Worm (Caenorhabditis elegans) whole organism, L4 larva: ENCODE results near the gene F13A7.7.

Source experiments
- F10B5.3 ChIP-seq: sonication (generic microtip); optimal IDR thresholded peaks from 2 replicates; lab custom pipeline; 2016; ENCODE audit warnings: mild to moderate bottlenecking, missing genetic modification characterization, missing compliant biosample characterization
- F37D6.2 ChIP-seq: sonication (generic microtip); optimal IDR thresholded peaks from 2 replicates; lab custom pipeline; 2016; ENCODE audit warnings: mild to moderate bottlenecking, missing genetic modification characterization, missing compliant biosample characterization
- F44E2.7 ChIP-seq: fragments of 200-800 bp; sonication (Bioruptor generic); IDR thresholded peaks from 2 replicates; pipeline ENCODE4 v2.1.2; 2022; ENCODE audit warnings: missing genetic modification characterization, missing compliant biosample characterization
- F49E8.2 ChIP-seq: sonication (generic microtip); optimal IDR thresholded peaks from 2 replicates; lab custom pipeline; 2016; ENCODE audit warnings: missing compliant biosample characterization, mild to moderate bottlenecking, missing genetic modification characterization, borderline replicate concordance
- R02D3.7 ChIP-seq: fragments of 150-350 bp; sonication (generic microtip); optimal IDR thresholded peaks from 3 replicates; lab custom pipeline; 2014; ENCODE audit warnings: missing biosample characterization, missing genetic modification characterization
- T26A8.4 ChIP-seq: fragments of 200-800 bp; sonication (Bioruptor generic); IDR thresholded peaks from 2 replicates; pipeline ENCODE4 v1.3.6; 2022; ENCODE audit warnings: missing genetic modification characterization, missing compliant biosample characterization
- Y48G9A.11 ChIP-seq: fragments of 200-800 bp; sonication (Bioruptor generic); IDR thresholded peaks from 2 replicates; pipeline ENCODE4 v1.3.6; 2022; ENCODE audit warnings: missing genetic modification reagents, missing genetic modification characterization, missing compliant biosample characterization
- Y75B8A.6 ChIP-seq: fragments of 200-800 bp; sonication (Bioruptor generic); IDR thresholded peaks from 2 replicates; pipeline ENCODE4 v1.3.6; 2022; ENCODE audit warnings: missing genetic modification reagents, missing genetic modification characterization, missing compliant biosample characterization
- ZK546.5 ChIP-seq, 2 experiments: sonication (generic microtip); optimal IDR thresholded peaks; 2 replicates each; lab custom pipeline; 2017; ENCODE audit warnings: missing biosample characterization in 2 of 2, missing genetic modification characterization in 2 of 2
- aha-1 ChIP-seq: fragments of 150-350 bp; peaks from one replicate; lab custom pipeline; 2014; ENCODE audit warnings: missing biosample characterization, missing genetic modification characterization
- ceh-20 ChIP-seq: fragments of 200-800 bp; sonication (Bioruptor generic); IDR thresholded peaks from 2 replicates; pipeline ENCODE4 v1.3.6; 2022; ENCODE audit warnings: missing genetic modification reagents, missing genetic modification characterization, missing compliant biosample characterization
- ceh-28 ChIP-seq: fragments of 150-350 bp; optimal IDR thresholded peaks from 2 replicates; lab custom pipeline; 2014; ENCODE audit warnings: missing biosample characterization, missing genetic modification reagents, missing genetic modification characterization
- ceh-44 ChIP-seq: fragments of 200-800 bp; sonication (Bioruptor generic); IDR thresholded peaks from 2 replicates; pipeline ENCODE4 v1.3.6; 2022; ENCODE audit warnings: missing genetic modification reagents, missing genetic modification characterization, missing compliant biosample characterization
- ceh-62 ChIP-seq: sonication (generic microtip); optimal IDR thresholded peaks from 2 replicates; lab custom pipeline; 2017; ENCODE audit warnings: missing biosample characterization, missing genetic modification characterization
- ces-1 ChIP-seq: fragments of 150-350 bp; sonication (generic microtip); optimal IDR thresholded peaks from 4 replicates; lab custom pipeline; 2014; ENCODE audit warnings: missing biosample characterization, missing genetic modification reagents, missing genetic modification characterization
- cey-2 ChIP-seq: sonication (generic microtip); optimal IDR thresholded peaks from 3 replicates; lab custom pipeline; 2017; ENCODE audit warnings: missing genetic modification characterization, mild to moderate bottlenecking, missing compliant biosample characterization, antibody characterized with exemption, borderline replicate concordance; ENCODE audit not compliant: insufficient read depth
- ctbp-1 ChIP-seq: fragments of 200-800 bp; sonication (Bioruptor generic); IDR thresholded peaks from 2 replicates; pipeline ENCODE4 v1.3.6; 2022; ENCODE audit warnings: missing genetic modification reagents, missing genetic modification characterization, missing compliant biosample characterization
- daf-12 ChIP-seq: fragments of 150-350 bp; optimal IDR thresholded peaks from 2 replicates; lab custom pipeline; 2014; ENCODE audit warnings: missing biosample characterization, missing genetic modification reagents, missing genetic modification characterization
- daf-19 ChIP-seq: fragments of 200-800 bp; sonication (Bioruptor generic); conservative IDR thresholded peaks from 2 replicates; pipeline ENCODE4 v1.3.6; 2022; ENCODE audit warnings: missing genetic modification characterization, missing compliant biosample characterization
- daf-8 ChIP-seq: fragments of 200-800 bp; sonication (Bioruptor generic); IDR thresholded peaks from 2 replicates; pipeline ENCODE4 v1.3.6; 2022; ENCODE audit warnings: missing genetic modification characterization, missing compliant biosample characterization
- dpl-1 ChIP-seq: fragments of 150-350 bp; optimal IDR thresholded peaks from 2 replicates; lab custom pipeline; 2014; ENCODE audit warnings: missing biosample characterization, missing genetic modification reagents, missing genetic modification characterization
- duxl-1 ChIP-seq: sonication (generic microtip); optimal IDR thresholded peaks from 2 replicates; lab custom pipeline; 2016; ENCODE audit warnings: mild to moderate bottlenecking, missing genetic modification characterization, moderate library complexity, missing compliant biosample characterization; ENCODE audit not compliant: poor library complexity
- gei-8 ChIP-seq: fragments of 200-800 bp; sonication (Bioruptor generic); optimal IDR thresholded peaks from 2 replicates; lab custom pipeline; 2018; ENCODE audit warnings: mild to moderate bottlenecking, missing genetic modification characterization, missing compliant biosample characterization
- hif-1 ChIP-seq, 2 experiments: sonication (generic microtip); optimal IDR thresholded peaks; 2 replicates each; lab custom pipeline; 2016 to 2017; ENCODE audit warnings: missing compliant biosample characterization in 2 of 2, missing genetic modification characterization in 2 of 2, missing genetic modification reagents in 2 of 2, missing genotype in 2 of 2, mild to moderate bottlenecking in 1 of 2
- hlh-30 ChIP-seq: sonication (generic microtip); optimal IDR thresholded peaks from 2 replicates; lab custom pipeline; 2017; ENCODE audit warnings: antibody characterized with exemption, mild to moderate bottlenecking, missing genetic modification characterization, missing compliant biosample characterization; ENCODE audit not compliant: insufficient read depth
- lin-1 ChIP-seq: fragments of 200-800 bp; sonication (Bioruptor generic); IDR thresholded peaks from 2 replicates; pipeline ENCODE4 v1.3.6; 2022; ENCODE audit warnings: missing genetic modification reagents, missing genetic modification characterization, missing compliant biosample characterization
- lin-15B ChIP-seq: fragments of 150-350 bp; sonication (generic microtip); optimal IDR thresholded peaks from 3 replicates; lab custom pipeline; 2014; ENCODE audit warnings: missing biosample characterization, missing genetic modification characterization
- lin-39 ChIP-seq: fragments of 150-350 bp; optimal IDR thresholded peaks from 2 replicates; lab custom pipeline; 2014; ENCODE audit warnings: missing biosample characterization, missing genetic modification reagents, missing genetic modification characterization
- madf-9 ChIP-seq: fragments of 200-800 bp; sonication (Bioruptor generic); conservative IDR thresholded peaks from 2 replicates; pipeline ENCODE4 v1.3.6; 2022; ENCODE audit warnings: missing genetic modification reagents, missing genetic modification characterization, missing compliant biosample characterization
- mxl-2 ChIP-seq: fragments of 200-800 bp; sonication (Bioruptor generic); conservative IDR thresholded peaks from 2 replicates; pipeline ENCODE4 v1.3.6; 2022; ENCODE audit warnings: missing genetic modification reagents, missing genetic modification characterization, missing compliant biosample characterization
- mxl-3 ChIP-seq: fragments of 200-800 bp; sonication (Bioruptor generic); optimal IDR thresholded peaks from 2 replicates; lab custom pipeline; 2018; ENCODE audit warnings: mild to moderate bottlenecking, missing genetic modification characterization, missing compliant biosample characterization
- nhr-11 ChIP-seq: fragments of 150-350 bp; optimal IDR thresholded peaks from 2 replicates; lab custom pipeline; 2014; ENCODE audit warnings: missing biosample characterization, missing genetic modification characterization
- nhr-111 ChIP-seq: fragments of 200-800 bp; sonication (Bioruptor generic); optimal IDR thresholded peaks from 2 replicates; lab custom pipeline; 2018; ENCODE audit warnings: mild to moderate bottlenecking, missing genetic modification characterization, missing compliant biosample characterization
- nhr-28 ChIP-seq: fragments of 150-350 bp; optimal IDR thresholded peaks from 2 replicates; lab custom pipeline; 2014; ENCODE audit warnings: missing biosample characterization, missing genetic modification characterization
- nhr-42 ChIP-seq: fragments of 200-800 bp; sonication (Bioruptor generic); IDR thresholded peaks from 2 replicates; pipeline ENCODE4 v1.3.6; 2022; ENCODE audit warnings: missing genetic modification characterization, missing compliant biosample characterization
- nhr-48 ChIP-seq: sonication (generic microtip); optimal IDR thresholded peaks from 2 replicates; lab custom pipeline; 2016; ENCODE audit warnings: mild to moderate bottlenecking, missing genetic modification characterization, missing compliant biosample characterization
- pha-4 ChIP-seq, 2 experiments: fragments of 150-350 bp in 1 of 2; fragments of 200-800 bp in 1 of 2; sonication (Bioruptor generic) in 1 of 2; IDR thresholded peaks in 1 of 2; optimal IDR thresholded peaks in 1 of 2; 2 replicates each; pipeline versions ENCODE4 v1.3.6 to Lab custom; 2014 to 2022; ENCODE audit warnings: missing genetic modification characterization in 2 of 2, missing genetic modification reagents in 2 of 2, missing biosample characterization in 1 of 2, missing compliant biosample characterization in 1 of 2
- rbr-2 ChIP-seq: sonication (generic microtip); optimal IDR thresholded peaks from 2 replicates; lab custom pipeline; 2016; ENCODE audit warnings: missing genotype, missing genetic modification characterization, missing compliant biosample characterization
- saeg-2 ChIP-seq: fragments of 200-800 bp; sonication (Bioruptor generic); IDR thresholded peaks from 2 replicates; pipeline ENCODE4 v1.3.6; 2022; ENCODE audit warnings: missing genetic modification reagents, missing genetic modification characterization, missing compliant biosample characterization
- set-16 ChIP-seq: fragments of 200-800 bp; sonication (Bioruptor generic); IDR thresholded peaks from 2 replicates; pipeline ENCODE4 v1.3.6; 2022; ENCODE audit warnings: missing genetic modification reagents, missing genetic modification characterization, missing compliant biosample characterization
- skn-1 ChIP-seq: fragments of 150-350 bp; optimal IDR thresholded peaks from 2 replicates; lab custom pipeline; 2014; ENCODE audit warnings: missing biosample characterization, missing genetic modification characterization
- snpc-4 ChIP-seq: fragments of 150-350 bp; optimal IDR thresholded peaks from 2 replicates; lab custom pipeline; 2014; ENCODE audit warnings: missing biosample characterization, missing genetic modification characterization
- spr-1 ChIP-seq: sonication (generic microtip); optimal IDR thresholded peaks from 2 replicates; lab custom pipeline; 2016; ENCODE audit warnings: mild to moderate bottlenecking, missing genetic modification characterization, missing compliant biosample characterization
- spr-3 ChIP-seq: fragments of 200-800 bp; sonication (Bioruptor generic); optimal IDR thresholded peaks from 2 replicates; lab custom pipeline; 2018; ENCODE audit warnings: mild to moderate bottlenecking, missing genetic modification characterization, missing compliant biosample characterization
- tag-97 ChIP-seq: fragments of 200-800 bp; sonication (Bioruptor generic); IDR thresholded peaks from 2 replicates; pipeline ENCODE4 v1.3.6; 2022; ENCODE audit warnings: missing genetic modification characterization, missing compliant biosample characterization
- unc-130 ChIP-seq: sonication (generic microtip); optimal IDR thresholded peaks from 2 replicates; lab custom pipeline; 2016; ENCODE audit warnings: missing genetic modification reagents, missing genetic modification characterization, missing compliant biosample characterization
- unc-39 ChIP-seq: sonication (generic microtip); optimal IDR thresholded peaks from 2 replicates; lab custom pipeline; 2017; ENCODE audit warnings: missing biosample characterization, missing genetic modification characterization
- vab-7 ChIP-seq: fragments of 200-800 bp; sonication (Bioruptor generic); IDR thresholded peaks from 2 replicates; pipeline ENCODE4 v1.3.6; 2022; ENCODE audit warnings: missing genetic modification reagents, missing genetic modification characterization, missing compliant biosample characterization
- zfp-2 ChIP-seq: sonication (generic microtip); optimal IDR thresholded peaks from 2 replicates; lab custom pipeline; 2016; ENCODE audit warnings: mild to moderate bottlenecking, missing genetic modification characterization, missing compliant biosample characterization
- zip-11 ChIP-seq: fragments of 200-800 bp; sonication (Bioruptor generic); IDR thresholded peaks from 2 replicates; pipeline ENCODE4 v1.3.6; 2022; ENCODE audit warnings: missing genetic modification characterization, missing compliant biosample characterization

F13A7.7 gene

ce11 chrV:16355941-16356340 lies 27.7 kb downstream of the F13A7.7 start (continued):
- TF ChIP-seq T26A8.4 (GFP tag; lab: Robert Waterston, UW), result peak; percentile 72; the same call in 1 of the 2 replicates
- TF ChIP-seq duxl-1 (tag; lab: Kevin White, UChicago), result peak; percentile 81
- no peak for TF ChIP-seq cey-2 (tag; lab: Kevin White, UChicago)
- TF ChIP-seq aha-1 (tag; lab: Kevin White, UChicago), result peak; percentile 99
- TF ChIP-seq ceh-44, result no peak
- no peak for TF ChIP-seq snpc-4 (tag; lab: Kevin White, UChicago)
- no peak for TF ChIP-seq daf-12 (tag; lab: Kevin White, UChicago)
- TF ChIP-seq ctbp-1 (GFP tag; lab: Robert Waterston, UW), result peak; percentile 92
- no peak for TF ChIP-seq F44E2.7 (GFP tag; lab: Robert Waterston, UW)
- TF ChIP-seq dpl-1 (GFP tag; lab: Kevin White, UChicago), result peak; percentile 47
- no peak for TF ChIP-seq ceh-62 (tag; lab: Kevin White, UChicago)
- no peak for TF ChIP-seq skn-1 (tag; lab: Kevin White, UChicago)
- peak; percentile 14 for TF ChIP-seq F10B5.3 (tag; lab: Kevin White, UChicago)
- no peak for TF ChIP-seq tag-97 (GFP tag; lab: Robert Waterston, UW)
- peak in 1 of 2 experiments; percentile 80 for TF ChIP-seq hif-1 (tag; optimal IDR thresholded peaks at IDR 0.05; lab: Kevin White, UChicago)
- TF ChIP-seq daf-8, result no peak
- TF ChIP-seq mxl-3, result peak; percentile 91
- TF ChIP-seq zip-11, result no peak
- TF ChIP-seq Y48G9A.11 (GFP tag; lab: Robert Waterston, UW), result no peak
- peak; percentile 90 for TF ChIP-seq rbr-2 (tag; lab: Kevin White, UChicago)
- TF ChIP-seq set-16 (GFP tag; lab: Robert Waterston, UW), result peak; percentile 92
- no peak for TF ChIP-seq F49E8.2
- TF ChIP-seq unc-130 (GFP tag; lab: Kevin White, UChicago), result peak; percentile 32
- TF ChIP-seq hlh-30 (tag; lab: Kevin White, UChicago), result peak; percentile 94
- no peak for TF ChIP-seq ZK546.5 (tag; optimal IDR thresholded peaks at IDR 0.05; lab: Kevin White, UChicago)
- TF ChIP-seq madf-9 (GFP tag; lab: Robert Waterston, UW), result peak; percentile 73
- TF ChIP-seq lin-1 (GFP tag; lab: Robert Waterston, UW), result peak; percentile 90
- no peak for TF ChIP-seq lin-15B
- peak; percentile 57; the same call in 1 of the 2 replicates for TF ChIP-seq nhr-42 (GFP tag; lab: Robert Waterston, UW)
- TF ChIP-seq R02D3.7 (tag; lab: Kevin White, UChicago), result no peak
- TF ChIP-seq Y75B8A.6 (GFP tag; lab: Robert Waterston, UW), result peak; percentile 36; the same call in 1 of the 2 replicates
- TF ChIP-seq nhr-48 (tag; lab: Kevin White, UChicago), result peak; percentile 92
- peak; percentile 83 for TF ChIP-seq ceh-20 (GFP tag; lab: Robert Waterston, UW)
- TF ChIP-seq mxl-2, result peak; percentile 45; the same call in 1 of the 2 replicates
- no peak for TF ChIP-seq nhr-111 (GFP tag; lab: Kevin White, UChicago)
- peak; percentile 83; the same call in 1 of the 2 replicates for TF ChIP-seq saeg-2 (GFP tag; lab: Robert Waterston, UW)
- peak; percentile 8 for TF ChIP-seq zfp-2
- TF ChIP-seq ces-1 (GFP tag; lab: Kevin White, UChicago), result no peak
- TF ChIP-seq spr-3 (GFP tag; lab: Kevin White, UChicago), result peak; percentile 31
- TF ChIP-seq pha-4 (GFP tag; IDR thresholded peaks at IDR 0.05; lab: Robert Waterston, UW), result peak; percentile 80
- TF ChIP-seq pha-4 (tag; optimal IDR thresholded peaks at IDR 0.05; lab: Kevin White, UChicago), result no peak
- TF ChIP-seq nhr-28, result peak; percentile 84
- no peak for TF ChIP-seq unc-39 (tag; lab: Kevin White, UChicago)
- TF ChIP-seq nhr-11 (tag; lab: Kevin White, UChicago), result peak; percentile 68
- TF ChIP-seq gei-8, result peak; percentile 48
- TF ChIP-seq ceh-28 (tag; lab: Kevin White, UChicago), result no peak
- peak; percentile 70 for TF ChIP-seq vab-7 (GFP tag; lab: Robert Waterston, UW)
- peak; percentile 64 for TF ChIP-seq F37D6.2 (tag; lab: Kevin White, UChicago)
- no peak for TF ChIP-seq daf-19 (GFP tag; lab: Robert Waterston, UW)
- no peak for TF ChIP-seq lin-39
- peak; percentile 74 for TF ChIP-seq spr-1
